Worm (Caenorhabditis elegans) whole organism, midembryonic: ENCODE data around the gene Y48E1B.8.

ENCODE experiments used
- T22C8.4 ChIP-seq: fragments of 200-800 bp; sonication (Bioruptor generic); IDR thresholded peaks from 2 replicates; pipeline ENCODE4 v1.3.6; 2022; ENCODE audit warnings: missing genetic modification characterization, missing compliant biosample characterization
- cog-1 ChIP-seq: sonication (generic microtip); optimal IDR thresholded peaks from 2 replicates; lab custom pipeline; 2016; ENCODE audit warnings: missing genetic modification characterization, missing compliant biosample characterization
- flt-1 ChIP-seq: fragments of 200-800 bp; sonication (Bioruptor generic); IDR thresholded peaks from 2 replicates; pipeline ENCODE4 v1.3.6; 2022; ENCODE audit warnings: missing genetic modification characterization, missing compliant biosample characterization
- klf-2 ChIP-seq: fragments of 200-800 bp; sonication (Bioruptor generic); conservative IDR thresholded peaks from 2 replicates; pipeline ENCODE4 v1.3.6; 2022; ENCODE audit warnings: missing genetic modification reagents, missing genetic modification characterization, missing compliant biosample characterization
- med-1 ChIP-seq: sonication (generic microtip); optimal IDR thresholded peaks from 2 replicates; lab custom pipeline; 2017; ENCODE audit warnings: missing genetic modification characterization, mild to moderate bottlenecking, missing compliant biosample characterization, antibody characterized with exemption, missing genetic modification reagents; ENCODE audit not compliant: insufficient read depth
- tab-1 ChIP-seq: fragments of 200-800 bp; sonication (Bioruptor generic); IDR thresholded peaks from 2 replicates; pipeline ENCODE4 v1.3.6; 2022; ENCODE audit warnings: missing genetic modification characterization, missing compliant biosample characterization
- ztf-23 ChIP-seq: fragments of 200-800 bp; sonication (Bioruptor generic); IDR thresholded peaks from 2 replicates; pipeline ENCODE4 v1.3.6; 2022; ENCODE audit warnings: missing genetic modification reagents, missing genetic modification characterization, missing compliant biosample characterization
- ztf-29 ChIP-seq: fragments of 200-800 bp; sonication (Bioruptor generic); IDR thresholded peaks from 2 replicates; pipeline ENCODE4 v1.3.6; 2022; ENCODE audit warnings: missing genetic modification reagents, missing genetic modification characterization, missing compliant biosample characterization

DNA sequence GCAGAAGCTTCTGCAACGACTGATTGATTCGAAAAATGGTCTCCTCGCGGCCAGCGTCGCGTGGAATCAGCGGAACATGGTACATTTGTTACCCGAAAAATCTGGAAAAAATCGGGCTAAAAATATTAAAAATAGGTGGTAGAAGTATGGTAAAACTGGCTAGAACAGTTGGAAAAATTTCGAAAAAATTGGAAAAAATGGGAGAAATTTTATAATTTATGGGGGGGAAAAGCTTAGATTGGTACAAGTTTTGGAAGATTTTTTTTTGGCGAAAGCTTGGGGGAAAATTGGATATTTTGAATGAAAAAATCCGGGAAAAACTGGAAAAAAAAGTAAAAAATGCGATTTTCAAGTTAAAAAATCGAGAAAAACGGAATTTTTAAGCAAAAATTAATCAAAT lies 38.0 kb upstream of the Y48E1B.8 start, which contains the start of gene ddl-2:
- TF ChIP-seq T22C8.4 (GFP tag; lab: Robert Waterston, UW) (no peak), tab-1 (no peak), ztf-29 (no peak), ztf-23 (GFP tag; lab: Robert Waterston, UW) (no peak), klf-2 (no peak), flt-1 (no peak), med-1 (GFP tag; lab: Kevin White, UChicago) (no peak), cog-1 (tag; lab: Kevin White, UChicago) (no peak)
